Worm (Caenorhabditis elegans) whole organism, L3 larva: ENCODE results near the gene Y62H9A.10.

ENCODE experiments used
- R02D3.7 ChIP-seq: fragments of 150-350 bp; optimal IDR thresholded peaks from 2 replicates; lab custom pipeline; 2014; ENCODE audit warnings: missing biosample characterization, missing genetic modification characterization
- egl-27 ChIP-seq: sonication (generic microtip); optimal IDR thresholded peaks from 4 replicates; lab custom pipeline; 2017; ENCODE audit warnings: missing biosample characterization, missing genetic modification reagents, missing genetic modification characterization
- nhr-77 ChIP-seq: fragments of 150-350 bp; optimal IDR thresholded peaks from 2 replicates; lab custom pipeline; 2014; ENCODE audit warnings: missing biosample characterization, missing genetic modification characterization
- unc-39 ChIP-seq: sonication (generic microtip); optimal IDR thresholded peaks from 4 replicates; lab custom pipeline; 2017; ENCODE audit warnings: missing biosample characterization, missing genetic modification characterization

DNA sequence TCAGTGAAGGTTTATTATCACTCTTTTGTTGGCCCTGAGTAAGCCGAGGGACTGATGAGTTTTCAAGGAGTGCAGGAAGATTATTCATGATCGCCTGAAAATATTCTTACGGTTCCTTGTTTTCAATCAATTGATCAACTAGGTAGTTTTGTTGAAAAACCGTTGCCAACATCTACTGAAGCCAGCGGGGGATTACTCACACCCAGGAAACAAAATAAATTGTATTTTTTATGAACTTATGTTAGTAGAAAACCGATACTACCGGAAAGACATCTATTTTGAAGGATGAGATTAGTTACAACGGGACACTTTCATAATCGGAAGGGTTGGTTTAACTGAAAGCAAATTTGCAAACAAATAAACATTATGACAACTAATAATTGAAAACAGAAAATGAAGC lies 24.5 kb downstream of the Y62H9A.10 start, which contains the start of gene Y62H9A.2:
- TF ChIP-seq nhr-77 (tag; lab: Kevin White, UChicago) (no peak), R02D3.7 (tag; lab: Kevin White, UChicago) (no peak), unc-39 (tag; lab: Kevin White, UChicago) (no peak), egl-27 (tag; lab: Kevin White, UChicago) (no peak)
